Worm (Caenorhabditis elegans) whole organism, mixed stage, embryonic: Measurements from ENCODE around the gene F20D6.5.

ENCODE experiments used
- M03D4.4 ChIP-seq: sonication (generic microtip); optimal IDR thresholded peaks from 2 replicates; lab custom pipeline; 2017; ENCODE audit warnings: mild to moderate bottlenecking, missing genetic modification characterization, missing compliant biosample characterization
- bed-3 ChIP-seq: fragments of 200-800 bp; sonication (Bioruptor generic); optimal IDR thresholded peaks from 3 replicates; lab custom pipeline; 2018; ENCODE audit warnings: mild to moderate bottlenecking, missing genetic modification characterization, moderate library complexity, missing compliant biosample characterization
- blmp-1 ChIP-seq: fragments of 150-350 bp; optimal IDR thresholded peaks from 2 replicates; lab custom pipeline; 2014; ENCODE audit warnings: missing biosample characterization, missing genetic modification characterization
- ceh-39 ChIP-seq: fragments of 150-350 bp; optimal IDR thresholded peaks from 2 replicates; lab custom pipeline; 2014; ENCODE audit warnings: missing biosample characterization, missing genetic modification characterization
- ceh-43 ChIP-seq: fragments of 200-800 bp; sonication (Bioruptor generic); optimal IDR thresholded peaks from 2 replicates; lab custom pipeline; 2018; ENCODE audit warnings: mild to moderate bottlenecking, missing genetic modification characterization, moderate library complexity, missing compliant biosample characterization
- ceh-83 ChIP-seq: fragments of 200-800 bp; sonication (Bioruptor generic); optimal IDR thresholded peaks from 2 replicates; lab custom pipeline; 2018; ENCODE audit warnings: mild to moderate bottlenecking, missing genetic modification characterization, missing compliant biosample characterization
- cnd-1 ChIP-seq: fragments of 200-800 bp; sonication (Bioruptor generic); optimal IDR thresholded peaks from 2 replicates; lab custom pipeline; 2018; ENCODE audit warnings: mild to moderate bottlenecking, missing genetic modification characterization, missing compliant biosample characterization
- drap-1 ChIP-seq: fragments of 200-800 bp; sonication (Bioruptor generic); optimal IDR thresholded peaks from 3 replicates; lab custom pipeline; 2018; ENCODE audit warnings: mild to moderate bottlenecking, missing genetic modification characterization, missing compliant biosample characterization
- elt-1 ChIP-seq: sonication (generic microtip); optimal IDR thresholded peaks from 2 replicates; lab custom pipeline; 2017; ENCODE audit warnings: missing genetic modification characterization, mild to moderate bottlenecking, missing compliant biosample characterization, antibody characterized with exemption, moderate library complexity, borderline replicate concordance; ENCODE audit not compliant: insufficient read depth
- elt-3 ChIP-seq: fragments of 150-350 bp; optimal IDR thresholded peaks from 2 replicates; lab custom pipeline; 2014; ENCODE audit warnings: missing biosample characterization, missing genetic modification characterization
- flh-1 ChIP-seq: fragments of 200-800 bp; sonication (Bioruptor generic); optimal IDR thresholded peaks from 2 replicates; lab custom pipeline; 2018; ENCODE audit warnings: mild to moderate bottlenecking, missing genetic modification characterization, moderate library complexity, missing compliant biosample characterization
- hlh-1 ChIP-seq: fragments of 150-350 bp; optimal IDR thresholded peaks from 2 replicates; lab custom pipeline; 2014; ENCODE audit warnings: missing biosample characterization, missing genetic modification reagents, missing genetic modification characterization
- lin-13 ChIP-seq: fragments of 150-350 bp; optimal IDR thresholded peaks from 2 replicates; lab custom pipeline; 2014; ENCODE audit warnings: missing biosample characterization, missing genetic modification characterization
- lin-32 ChIP-seq: fragments of 200-800 bp; sonication (Bioruptor generic); optimal IDR thresholded peaks from 2 replicates; lab custom pipeline; 2018; ENCODE audit warnings: mild to moderate bottlenecking, missing genetic modification characterization, missing compliant biosample characterization
- lsy-2 ChIP-seq: fragments of 150-350 bp; optimal IDR thresholded peaks from 2 replicates; lab custom pipeline; 2014; ENCODE audit warnings: missing biosample characterization, missing genetic modification characterization
- mab-5 ChIP-seq: fragments of 150-350 bp; optimal IDR thresholded peaks from 2 replicates; lab custom pipeline; 2014; ENCODE audit warnings: missing biosample characterization, missing genetic modification characterization
- mep-1 ChIP-seq: fragments of 150-350 bp; optimal IDR thresholded peaks from 2 replicates; lab custom pipeline; 2017; ENCODE audit warnings: missing biosample characterization, missing genetic modification reagents, missing genetic modification characterization, inconsistent platforms
- nhr-12 ChIP-seq: fragments of 150-350 bp; optimal IDR thresholded peaks from 2 replicates; lab custom pipeline; 2014; ENCODE audit warnings: missing biosample characterization, missing genetic modification characterization
- nhr-2 ChIP-seq: fragments of 150-350 bp; optimal IDR thresholded peaks from 2 replicates; lab custom pipeline; 2014; ENCODE audit warnings: missing biosample characterization, missing genetic modification characterization
- nhr-237 ChIP-seq: fragments of 150-350 bp; optimal IDR thresholded peaks from 2 replicates; lab custom pipeline; 2014; ENCODE audit warnings: missing biosample characterization, missing genetic modification characterization
- nhr-28 ChIP-seq: fragments of 150-350 bp; optimal IDR thresholded peaks from 2 replicates; lab custom pipeline; 2014; ENCODE audit warnings: missing biosample characterization, missing genetic modification characterization
- pha-4 ChIP-seq: fragments of 150-350 bp; optimal IDR thresholded peaks from 2 replicates; lab custom pipeline; 2018; ENCODE audit warnings: missing biosample characterization, missing genetic modification reagents, missing genetic modification characterization
- sem-2 ChIP-seq: fragments of 200-800 bp; sonication (Bioruptor generic); optimal IDR thresholded peaks from 2 replicates; lab custom pipeline; 2018; ENCODE audit warnings: mild to moderate bottlenecking, missing genetic modification characterization, missing compliant biosample characterization
- snpc-4 ChIP-seq: fragments of 150-350 bp; optimal IDR thresholded peaks from 2 replicates; lab custom pipeline; 2014; ENCODE audit warnings: missing biosample characterization, missing genetic modification characterization
- sptf-1 ChIP-seq: sonication (generic microtip); optimal IDR thresholded peaks from 2 replicates; lab custom pipeline; 2017; ENCODE audit warnings: mild to moderate bottlenecking, missing genetic modification characterization, moderate library complexity, missing compliant biosample characterization
- tbx-8 ChIP-seq: fragments of 200-800 bp; sonication (Bioruptor generic); optimal IDR thresholded peaks from 2 replicates; lab custom pipeline; 2018; ENCODE audit warnings: mild to moderate bottlenecking, missing genetic modification characterization, moderate library complexity, missing compliant biosample characterization
- unc-120 ChIP-seq: sonication (generic microtip); optimal IDR thresholded peaks from 2 replicates; lab custom pipeline; 2017; ENCODE audit warnings: missing genetic modification characterization, missing compliant biosample characterization; ENCODE audit not compliant: poor library complexity, severe bottlenecking
- unc-39 ChIP-seq: fragments of 150-350 bp; optimal IDR thresholded peaks from 2 replicates; lab custom pipeline; 2014; ENCODE audit warnings: missing biosample characterization, missing genetic modification characterization
- unc-62 ChIP-seq: fragments of 150-350 bp; optimal IDR thresholded peaks from 2 replicates; lab custom pipeline; 2014; ENCODE audit warnings: missing biosample characterization, missing genetic modification reagents, missing genetic modification characterization
- zip-8 ChIP-seq: fragments of 150-350 bp; optimal IDR thresholded peaks from 2 replicates; lab custom pipeline; 2014; ENCODE audit warnings: missing biosample characterization, missing genetic modification characterization
- ztf-11 ChIP-seq: fragments of 150-350 bp; optimal IDR thresholded peaks from 2 replicates; lab custom pipeline; 2014; ENCODE audit warnings: missing biosample characterization, missing genetic modification characterization

Gene F20D6.5

DNA sequence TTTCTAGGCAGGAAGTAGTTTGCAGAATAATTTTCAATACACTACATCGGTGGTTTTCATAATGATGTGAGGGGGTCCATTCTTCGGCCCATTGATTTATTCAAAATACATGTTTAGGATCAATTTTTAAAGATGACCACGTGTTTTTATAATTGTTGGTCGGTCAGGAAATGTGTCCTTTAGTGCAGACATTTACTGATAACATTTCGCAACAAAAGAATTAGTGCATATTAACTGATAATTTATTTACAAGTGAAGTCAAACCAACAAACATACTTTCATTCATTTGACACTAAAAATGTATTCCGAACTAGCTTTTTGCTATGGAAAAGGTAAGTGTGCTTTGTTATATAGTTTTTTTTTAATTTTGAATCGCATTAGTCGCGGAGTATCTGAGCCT, at the start of gene F20D6.5:
Gene F20D6.5, plus strand, starts transcription at position 259 of the 400 bp plus-strand sequence.
- TF ChIP-seq unc-39 (tag; lab: Kevin White, UChicago) (no peak), ztf-11 (no peak), unc-62 (GFP tag; lab: Kevin White, UChicago) (no peak), sptf-1 (tag; lab: Kevin White, UChicago) (no peak), hlh-1 (tag; lab: Kevin White, UChicago) (no peak), elt-1 (tag; lab: Kevin White, UChicago) (no peak), bed-3 (no peak), nhr-2 (no peak), lin-32 (no peak), ceh-43 (GFP tag; lab: Kevin White, UChicago) (no peak), nhr-12 (no peak), zip-8 (tag; lab: Kevin White, UChicago) (no peak), lsy-2 (tag; lab: Kevin White, UChicago) (no peak), sem-2 (GFP tag; lab: Kevin White, UChicago) (no peak), unc-120 (tag; lab: Kevin White, UChicago) (no peak), elt-3 (tag; lab: Kevin White, UChicago) (no peak)

DNA sequence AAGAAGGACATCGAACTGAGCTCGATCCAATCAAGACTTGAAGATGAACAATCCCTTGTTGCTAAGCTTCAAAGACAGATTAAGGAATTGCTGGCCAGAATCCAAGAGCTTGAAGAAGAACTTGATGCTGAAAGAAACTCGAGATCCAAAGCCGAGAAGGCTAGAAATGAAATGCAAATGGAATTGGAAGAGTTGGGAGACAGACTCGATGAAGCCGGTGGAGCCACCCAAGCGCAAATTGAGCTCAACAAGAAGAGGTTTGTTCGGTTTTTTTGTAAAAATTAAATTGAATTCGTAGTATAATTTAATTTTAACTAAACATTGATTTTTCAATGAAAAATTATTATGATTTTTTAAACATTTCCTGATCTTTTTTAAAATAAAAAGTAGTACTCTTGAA, 47.2 kb upstream of the F20D6.5 start:
- TF ChIP-seq tbx-8 (GFP tag; lab: Kevin White, UChicago) (no peak), pha-4 (tag; lab: Kevin White, UChicago) (no peak), nhr-237 (tag; lab: Kevin White, UChicago) (no peak), cnd-1 (tag; lab: Kevin White, UChicago) (no peak), ztf-11 (no peak), hlh-1 (tag; lab: Kevin White, UChicago) (no peak), ceh-39 (no peak), flh-1 (GFP tag; lab: Kevin White, UChicago) (no peak), blmp-1 (no peak), ceh-83 (GFP tag; lab: Kevin White, UChicago) (no peak), mab-5 (tag; lab: Kevin White, UChicago) (no peak), M03D4.4 (tag; lab: Kevin White, UChicago) (no peak), snpc-4 (no peak)

- TF ChIP-seq nhr-12 = no peak
- TF ChIP-seq mep-1 (tag; lab: Kevin White, UChicago) = no peak
- TF ChIP-seq M03D4.4 (tag; lab: Kevin White, UChicago) = no peak
- no peak for TF ChIP-seq elt-3 (tag; lab: Kevin White, UChicago)
- TF ChIP-seq nhr-28 (tag; lab: Kevin White, UChicago) = no peak
- no peak for TF ChIP-seq sptf-1 (tag; lab: Kevin White, UChicago)
- TF ChIP-seq zip-8 (tag; lab: Kevin White, UChicago) = no peak
- no peak for TF ChIP-seq lin-32
- TF ChIP-seq nhr-237 (tag; lab: Kevin White, UChicago) = no peak
- TF ChIP-seq flh-1 (GFP tag; lab: Kevin White, UChicago) = no peak
- TF ChIP-seq ceh-39 = no peak
- no peak for TF ChIP-seq lin-13 (tag; lab: Kevin White, UChicago)
- no peak for TF ChIP-seq lsy-2 (tag; lab: Kevin White, UChicago)
- TF ChIP-seq pha-4 (tag; lab: Kevin White, UChicago) = no peak
- no peak for TF ChIP-seq unc-39 (tag; lab: Kevin White, UChicago)
Observed at ce11 chrV:8117964-8118363, 43.8 kb upstream of the F20D6.5 start, which contains the start of gene D1014.7. TSS of gene D1014.7 (plus strand) at chrV:8118264.

DNA sequence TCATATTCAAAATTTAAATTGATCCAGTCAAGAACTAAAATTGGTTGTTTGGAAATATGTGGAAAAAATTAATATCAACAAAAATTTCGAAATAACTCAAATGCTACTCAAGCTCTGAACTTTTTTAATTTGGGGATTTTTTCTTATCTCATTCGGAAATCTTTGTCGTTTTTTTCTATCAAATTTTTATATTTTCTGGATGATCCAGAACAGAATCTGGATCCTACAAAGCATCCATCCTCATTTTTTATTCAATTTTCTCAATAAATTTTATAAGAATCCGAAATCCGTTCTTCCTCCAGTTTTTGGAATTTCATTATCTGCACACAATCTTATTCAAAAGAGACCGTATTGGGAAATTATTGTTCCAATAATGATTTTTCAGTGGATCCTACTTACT, 40.9 kb upstream of the F20D6.5 start, which contains the start of gene D1014.6:
Gene D1014.6, plus strand, starts transcription at position 301 of the 400 bp plus-strand sequence.
- TF ChIP-seq flh-1 (GFP tag; lab: Kevin White, UChicago) (no peak), ceh-39 (no peak), sem-2 (GFP tag; lab: Kevin White, UChicago) (no peak), snpc-4 (no peak), unc-62 (GFP tag; lab: Kevin White, UChicago) (no peak), ztf-11 (no peak), zip-8 (tag; lab: Kevin White, UChicago) (no peak), unc-39 (tag; lab: Kevin White, UChicago) (no peak), elt-1 (tag; lab: Kevin White, UChicago) (no peak), nhr-28 (tag; lab: Kevin White, UChicago) (no peak), drap-1 (GFP tag; lab: Kevin White, UChicago) (no peak)

DNA sequence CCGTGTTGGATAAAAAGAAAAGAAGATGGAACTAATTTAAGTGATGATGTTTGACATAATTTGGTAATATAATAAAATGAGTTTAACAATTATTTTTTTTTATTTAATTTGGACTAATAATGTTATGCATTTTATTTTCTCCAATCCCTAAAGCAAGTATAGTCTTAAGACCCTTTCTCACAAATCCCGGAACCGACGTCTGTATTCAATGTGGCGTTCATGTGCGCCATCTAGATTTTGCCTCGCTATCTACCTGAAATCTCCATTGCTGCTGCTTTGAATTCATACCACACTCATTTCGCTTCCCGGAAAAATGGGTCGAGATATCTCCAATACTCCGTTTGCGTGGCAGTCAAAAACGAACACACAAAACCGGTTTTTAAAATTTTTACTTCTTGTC, 38.4 kb upstream of the F20D6.5 start, which contains the start of gene D1014.5:
Gene D1014.5, plus strand, starts transcription at position 301 of the 400 bp plus-strand sequence.
- TF ChIP-seq lin-32 = no peak
- no peak for TF ChIP-seq bed-3
- no peak for TF ChIP-seq drap-1 (GFP tag; lab: Kevin White, UChicago)
- no peak for TF ChIP-seq ztf-11
- no peak for TF ChIP-seq nhr-28 (tag; lab: Kevin White, UChicago)
- TF ChIP-seq lin-13 (tag; lab: Kevin White, UChicago) = no peak
- TF ChIP-seq snpc-4 = no peak
- TF ChIP-seq ceh-83 (GFP tag; lab: Kevin White, UChicago) = no peak
- no peak for TF ChIP-seq elt-1 (tag; lab: Kevin White, UChicago)
